Worm (Caenorhabditis elegans): ENCODE measurements around the gene spe-17.
A peak's percentile ranks its signal among the peaks of the same experiment; 100 is the strongest.

spe-17 gene

ce11 chrIV:12031003-12031402 is 17.8 kb downstream of the spe-17 start, which contains the start of the genes T12G3.6 and mrpl-51:
T12G3.6 (minus strand) TSS chrIV:12031271.
mrpl-51 (plus strand) TSS chrIV:12031324.
- TF ChIP-seq zag-1 (tag; optimal IDR thresholded peaks at IDR 0.05), result no peak
- TF ChIP-seq nhr-77 (tag; optimal IDR thresholded peaks at IDR 0.05), result no peak
- no peak for TF ChIP-seq nhr-42 (GFP tag; IDR thresholded peaks at IDR 0.05)
- peak; percentile 38 for TF ChIP-seq aha-1 (tag)
- peak in 1 of 2 experiments; percentile 63 for TF ChIP-seq unc-62 (GFP tag; optimal IDR thresholded peaks at IDR 0.05 in 1 of 2)
- TF ChIP-seq unc-62 (tag; optimal IDR thresholded peaks at IDR 0.05), result no peak
- TF ChIP-seq vab-7 (GFP tag; IDR thresholded peaks at IDR 0.05), result no peak
- TF ChIP-seq ceh-44 (GFP tag; IDR thresholded peaks at IDR 0.05), result no peak
- no peak for TF ChIP-seq mxl-2 (GFP tag; conservative IDR thresholded peaks at IDR 0.05)
- no peak for TF ChIP-seq daf-8 (GFP tag; IDR thresholded peaks at IDR 0.05)
- no peak for TF ChIP-seq saeg-2 (GFP tag; IDR thresholded peaks at IDR 0.05)

- TF ChIP-seq nhr-77 (tag; optimal IDR thresholded peaks at IDR 0.05), result peak; percentile 79
- TF ChIP-seq lin-39 (tag; optimal IDR thresholded peaks at IDR 0.05), result no peak
- peak; percentile 29 for TF ChIP-seq duxl-1 (tag; optimal IDR thresholded peaks at IDR 0.05; ENCODE audit: poor library complexity)
- TF ChIP-seq F49E8.2 (tag; optimal IDR thresholded peaks at IDR 0.05; ENCODE audit: borderline replicate concordance), result no peak
- no peak for TF ChIP-seq zip-11 (GFP tag; IDR thresholded peaks at IDR 0.05)
- peak in 1 of 2 experiments; percentile 79 for TF ChIP-seq hif-1 (tag; optimal IDR thresholded peaks at IDR 0.05)
- TF ChIP-seq nhr-28 (tag; optimal IDR thresholded peaks at IDR 0.05), result peak; percentile 89
- peak; percentile 90 for TF ChIP-seq T26A8.4 (GFP tag; IDR thresholded peaks at IDR 0.05)
- peak; percentile 71 for TF ChIP-seq egl-43 (GFP tag; IDR thresholded peaks at IDR 0.05)
- TF ChIP-seq spr-3 (GFP tag; optimal IDR thresholded peaks at IDR 0.05), result no peak
- peak; percentile 88 for TF ChIP-seq mdt-29 (GFP tag; IDR thresholded peaks at IDR 0.05)
- TF ChIP-seq nhr-76 (tag; optimal IDR thresholded peaks at IDR 0.05), result no peak
- TF ChIP-seq unc-130 (GFP tag; optimal IDR thresholded peaks at IDR 0.05), result peak; percentile 22
- no peak for TF ChIP-seq F26F4.8 (GFP tag; conservative IDR thresholded peaks at IDR 0.05)
- peak; percentile 73 for TF ChIP-seq lin-38 (GFP tag; IDR thresholded peaks at IDR 0.05)
- TF ChIP-seq lim-7 (GFP tag; IDR thresholded peaks at IDR 0.05), result 0 out of 2 replicates have a peak, but pooled peaks have one; percentile 15
- TF ChIP-seq lin-29 (GFP tag; IDR thresholded peaks at IDR 0.05), result no peak
- no peak for TF ChIP-seq snpc-4 (tag; optimal IDR thresholded peaks at IDR 0.05)
- TF ChIP-seq nhr-102 (tag; optimal IDR thresholded peaks at IDR 0.05), result peak; percentile 87
- TF ChIP-seq madf-9 (GFP tag; conservative IDR thresholded peaks at IDR 0.05), result no peak
- peak; percentile 99 for TF ChIP-seq dmd-6 (GFP tag; IDR thresholded peaks at IDR 0.05)
- TF ChIP-seq Y5F2A.4 (GFP tag; optimal IDR thresholded peaks at IDR 0.05), result no peak
- TF ChIP-seq F44E2.7 (GFP tag; IDR thresholded peaks at IDR 0.05), result no peak
- peak; percentile 83 for TF ChIP-seq gei-8 (GFP tag; optimal IDR thresholded peaks at IDR 0.05)
- no peak for TF ChIP-seq daf-8 (GFP tag; IDR thresholded peaks at IDR 0.05)
- no peak for TF ChIP-seq madf-5 (GFP tag; IDR thresholded peaks at IDR 0.05)
- TF ChIP-seq lir-3 (tag; optimal IDR thresholded peaks at IDR 0.05), result no peak
- peak; percentile 37 for TF ChIP-seq ama-1 (optimal IDR thresholded peaks at IDR 0.05)
- TF ChIP-seq R02D3.7 (tag; optimal IDR thresholded peaks at IDR 0.05), result no peak
- TF ChIP-seq daf-16 (GFP tag; optimal IDR thresholded peaks at IDR 0.05), result peak; percentile 58 to 67
- peak; percentile 93 for TF ChIP-seq daf-16 (tag; optimal IDR thresholded peaks at IDR 0.05)
- no peak for TF ChIP-seq attf-4 (tag; optimal IDR thresholded peaks at IDR 0.05)
- TF ChIP-seq snpc-1.2 (GFP tag; IDR thresholded peaks at IDR 0.05), result no peak
- TF ChIP-seq fkh-10 (GFP tag; optimal IDR thresholded peaks at IDR 0.05), result no peak
- TF ChIP-seq spr-1 (tag; optimal IDR thresholded peaks at IDR 0.05), result peak; percentile 67
- TF ChIP-seq mdl-1 (tag; optimal IDR thresholded peaks at IDR 0.05), result peak in 1 of 2 experiments; percentile 70
- TF ChIP-seq aly-2 (tag; optimal IDR thresholded peaks at IDR 0.05), result no peak
- TF ChIP-seq dmd-9 (GFP tag; IDR thresholded peaks at IDR 0.05), result 0 out of 2 replicates have a peak, but pooled peaks have one; percentile 46
- peak; percentile 77 for TF ChIP-seq php-3 (GFP tag; IDR thresholded peaks at IDR 0.05)
- no peak for TF ChIP-seq Y48G9A.11 (GFP tag; IDR thresholded peaks at IDR 0.05)
- peak; percentile 66 for TF ChIP-seq saeg-2 (GFP tag; IDR thresholded peaks at IDR 0.05)
- TF ChIP-seq mxl-2 (GFP tag; conservative IDR thresholded peaks at IDR 0.05), result no peak
- TF ChIP-seq set-16 (GFP tag; IDR thresholded peaks at IDR 0.05), result peak; percentile 62
Observed at ce11 chrIV:12032383-12032782, 19.2 kb downstream of the spe-17 start.

All from whole organism, L4 larva.